Fruit fly (Drosophila melanogaster) ovary, adult (tissue): ENCODE measurements around the gene Cpr97Eb.

Experiments used
- CG17801 ChIP-seq: fragments of 200-800 bp; optimal IDR thresholded peaks from 2 replicates; lab custom pipeline; 2019; ENCODE audit warnings: missing biosample characterization, mild to moderate bottlenecking, missing genetic modification characterization, moderate library complexity; ENCODE audit not compliant: partially characterized antibody

Gene Cpr97Eb

DNA sequence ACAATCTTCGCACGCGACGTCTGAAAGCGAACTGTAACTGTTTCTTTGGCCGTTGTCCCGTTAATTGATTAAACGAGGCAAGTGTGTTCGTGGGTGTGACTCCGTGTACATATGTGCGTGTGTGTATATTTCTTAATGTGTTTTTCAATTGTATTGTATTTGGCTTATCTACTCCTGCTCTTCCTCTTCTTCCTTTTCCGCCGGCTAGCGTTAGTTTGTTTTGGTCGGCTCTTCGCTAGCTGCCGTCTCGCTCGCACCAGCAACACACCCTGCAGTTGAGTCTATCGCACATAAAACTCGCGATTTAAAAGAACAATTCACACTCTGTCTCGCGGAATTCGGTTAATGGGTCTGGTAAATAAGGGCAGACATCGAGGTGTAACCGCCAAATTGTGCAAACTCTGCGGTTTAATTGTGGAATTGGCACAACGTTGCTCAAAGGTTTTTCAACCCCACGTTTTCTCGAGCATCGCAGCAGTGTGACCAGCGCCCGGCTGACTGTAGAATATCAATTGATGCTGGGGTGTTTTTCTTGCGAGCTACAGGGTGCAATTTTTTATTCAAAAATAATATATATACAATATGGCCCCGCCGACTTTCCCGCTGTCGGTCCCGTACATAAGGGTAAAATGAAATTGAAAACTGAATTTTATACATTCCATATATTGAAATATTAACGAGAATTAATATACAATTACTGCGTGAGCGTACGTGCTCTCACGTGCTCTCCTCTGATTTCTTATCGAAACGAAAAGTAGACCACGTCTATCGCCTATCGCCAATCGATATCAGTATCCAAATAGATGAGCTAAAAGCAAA lies 21.1 kb upstream of the Cpr97Eb start, which contains the start of the genes gb and CG5815:
Gene gb, minus strand, starts transcription at position 487 of the 819 bp plus-strand sequence.
Gene CG5815, plus strand, starts transcription at position 783 of the 819 bp plus-strand sequence.
- TF ChIP-seq CG17801 = peak; percentile 93

DNA sequence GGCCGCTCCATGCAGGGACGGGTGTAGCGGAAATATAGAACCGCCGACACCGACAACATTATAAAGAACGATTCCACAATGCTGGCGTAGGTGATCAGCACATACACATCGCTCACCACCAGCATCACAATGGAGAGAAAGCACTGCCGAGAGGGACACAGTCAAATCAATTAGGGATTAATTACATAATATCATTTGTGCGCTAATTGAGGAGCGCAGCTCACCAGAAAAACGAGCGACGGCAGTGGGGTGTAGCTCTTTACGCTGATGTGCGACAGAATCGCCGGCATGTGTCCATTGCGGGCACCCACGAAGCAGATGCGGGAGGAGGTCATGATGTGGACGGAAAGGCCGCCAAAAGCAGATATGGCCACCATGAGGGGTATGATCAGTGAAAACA lies 18.5 kb upstream of the Cpr97Eb start:
- no peak for TF ChIP-seq CG17801

DNA sequence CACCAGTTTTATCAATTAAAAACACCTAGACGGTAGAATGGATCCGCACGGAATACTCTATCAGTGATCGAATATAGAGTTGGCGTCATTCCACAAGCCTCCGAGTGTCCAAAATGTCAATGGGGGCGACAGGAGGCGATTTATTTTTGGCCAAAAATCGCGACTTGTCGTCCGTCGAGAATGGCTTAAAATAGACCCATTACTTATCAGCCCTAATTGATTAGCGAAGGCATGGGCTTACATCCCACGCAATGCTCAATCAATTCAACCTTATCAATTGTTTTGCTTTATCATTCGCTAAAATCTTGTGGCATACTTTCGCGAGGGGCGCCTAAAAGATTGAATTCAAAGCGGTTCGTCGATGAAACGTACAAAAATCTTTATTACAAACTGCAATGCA lies 17.2 kb upstream of the Cpr97Eb start:
- TF ChIP-seq CG17801 = no peak

DNA sequence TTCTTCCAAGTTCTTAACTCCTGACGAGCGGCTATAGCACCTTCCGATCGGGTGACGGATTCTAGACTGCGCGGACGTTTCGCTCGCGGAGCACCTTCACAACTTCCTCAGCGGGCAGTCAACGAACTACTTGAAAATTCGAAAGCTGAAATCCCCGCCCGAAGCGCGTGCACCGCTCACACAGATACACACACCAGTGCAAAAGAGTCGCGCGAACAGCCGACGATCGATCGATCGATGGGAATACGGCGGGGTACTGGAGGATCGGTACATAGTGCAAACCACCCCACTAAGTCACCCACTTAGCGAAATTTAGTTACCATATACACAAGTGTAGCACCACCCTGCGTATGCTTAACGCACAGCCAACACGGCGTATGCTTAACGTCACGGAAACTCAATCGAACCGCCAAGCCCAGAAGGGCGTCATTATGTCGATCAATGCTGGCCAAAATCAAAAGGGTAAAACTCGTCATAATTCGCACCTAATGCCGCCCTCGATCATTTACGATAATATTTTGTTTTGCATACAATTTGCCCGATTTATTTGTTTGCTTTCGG lies 15.3 kb upstream of the Cpr97Eb start, which contains the start of gene CAH9:
Gene CAH9, minus strand, starts transcription at position 51 of the 561 bp plus-strand sequence.
- no peak for TF ChIP-seq CG17801

DNA sequence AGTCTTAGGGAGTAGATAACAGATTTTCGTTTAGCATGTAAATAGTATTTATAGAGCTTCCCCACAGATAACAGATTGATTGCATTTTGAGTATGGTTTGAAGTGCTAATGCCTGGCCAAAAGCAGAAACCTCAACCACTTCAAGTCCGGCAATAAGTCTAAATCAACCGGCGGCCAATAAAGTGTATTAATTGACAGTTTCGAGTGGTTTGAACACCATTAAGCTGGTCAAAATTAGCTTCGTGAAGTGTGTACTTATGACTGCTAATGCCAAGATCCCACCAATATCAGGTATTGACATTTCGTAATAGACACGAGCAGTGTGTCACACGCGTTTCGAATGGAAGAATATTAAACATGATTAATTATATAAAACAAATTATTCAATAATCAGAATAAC lies 14.5 kb upstream of the Cpr97Eb start:
- TF ChIP-seq CG17801 = no peak

DNA sequence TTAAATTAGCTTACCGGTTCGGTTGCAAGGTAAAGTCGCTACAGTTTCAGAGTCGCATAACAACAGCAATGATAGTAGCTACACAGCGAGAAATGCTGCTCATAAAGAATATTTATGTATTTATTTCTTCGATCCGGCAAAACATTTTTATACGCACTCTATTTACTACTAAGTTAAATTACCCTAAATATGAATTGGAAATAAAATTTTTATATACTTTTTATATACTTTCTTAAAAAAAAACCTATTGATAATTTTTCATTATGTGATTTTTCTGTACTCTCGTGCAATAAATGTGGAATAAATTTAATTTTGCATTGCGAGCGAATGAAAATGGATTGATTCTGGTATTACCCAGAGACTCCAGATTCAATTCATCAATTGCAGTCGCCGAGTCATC lies 10.0 kb upstream of the Cpr97Eb start, which contains the start of gene Jhbp11:
Gene Jhbp11, plus strand, starts transcription at position 301 of the 400 bp plus-strand sequence.
- TF ChIP-seq CG17801 = no peak

DNA sequence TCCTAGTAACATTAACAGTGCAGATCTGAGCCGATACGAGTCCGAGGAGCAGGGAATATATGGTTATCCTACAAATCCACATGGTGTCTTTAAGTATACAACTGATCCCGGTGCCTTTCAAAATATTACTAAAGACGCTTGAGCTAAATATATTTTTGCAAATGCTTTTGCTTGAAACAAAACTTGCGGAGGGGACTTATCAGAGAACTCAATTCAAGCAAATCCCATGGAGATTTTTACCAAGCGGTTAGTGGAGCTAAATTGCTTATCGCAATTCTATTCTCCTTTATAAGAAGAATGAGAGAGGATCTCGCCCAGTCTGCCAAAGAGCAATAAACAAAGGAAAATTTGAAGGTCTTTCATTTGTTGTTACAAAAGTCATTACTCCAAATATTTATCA lies 8.6 kb upstream of the Cpr97Eb start, which contains the start of gene eater:
Gene eater, minus strand, starts transcription at position 101 of the 400 bp plus-strand sequence.
- TF ChIP-seq CG17801 = no peak

DNA sequence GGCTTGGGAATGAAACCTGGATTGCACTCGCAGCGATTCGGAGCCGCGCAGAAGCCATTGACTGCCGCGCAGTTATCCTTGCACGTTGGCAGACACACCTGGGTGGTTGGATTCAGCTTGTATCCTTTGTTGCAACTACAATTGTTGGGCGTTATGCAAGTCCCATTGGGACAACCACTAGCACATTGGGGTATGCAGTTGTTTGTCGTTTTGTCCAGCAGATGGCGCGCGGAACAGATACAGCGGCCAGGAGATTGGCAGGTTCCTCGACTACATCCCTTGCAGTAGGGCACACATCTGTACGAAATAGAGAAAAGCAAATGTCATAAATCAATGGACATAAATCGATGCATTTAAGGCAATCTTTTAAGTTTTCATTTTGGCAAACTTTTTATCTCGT lies 7.7 kb upstream of the Cpr97Eb start:
- TF ChIP-seq CG17801 = no peak

DNA sequence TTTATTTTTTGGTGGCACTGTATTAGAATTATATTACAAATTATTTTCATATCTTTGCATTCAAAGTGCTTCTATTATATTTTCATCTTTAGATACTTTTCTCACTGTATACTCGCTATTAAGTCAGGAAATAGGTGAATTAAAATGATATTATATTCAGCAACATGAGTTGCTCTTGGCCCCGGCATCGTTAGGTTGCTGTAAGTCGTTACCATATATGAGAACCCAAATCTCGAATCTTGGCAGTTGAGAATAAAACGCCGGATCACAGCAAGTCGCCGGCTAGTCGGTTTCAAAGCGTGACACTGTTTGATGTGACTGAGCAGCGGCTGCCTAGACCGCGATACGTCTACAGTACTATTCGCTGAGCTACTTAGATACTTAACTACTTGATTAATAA lies 3.3 kb upstream of the Cpr97Eb start, which contains the start of gene CG14259:
Gene CG14259, plus strand, starts transcription at position 301 of the 400 bp plus-strand sequence.
- no peak for TF ChIP-seq CG17801

DNA sequence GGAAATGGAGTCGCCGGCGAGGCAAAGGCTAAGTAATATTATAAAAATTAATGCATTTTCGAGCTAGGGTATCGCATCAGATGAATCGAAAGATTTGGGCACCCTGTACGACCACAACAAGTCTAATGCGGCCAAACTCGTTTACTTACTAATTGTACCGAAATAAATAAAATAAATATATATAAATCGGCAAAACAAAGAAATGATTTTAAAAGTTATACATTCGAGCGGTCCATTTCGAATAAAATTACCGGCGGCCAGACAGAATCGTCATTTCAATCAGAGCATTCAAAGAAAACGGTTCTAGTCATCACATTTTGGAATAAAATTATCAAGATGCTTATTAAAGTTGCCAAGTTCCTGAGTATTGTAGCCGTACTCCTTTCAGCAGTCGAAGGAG lies 1.9 kb upstream of the Cpr97Eb start, which contains the start of gene CG14258:
Gene CG14258, plus strand, starts transcription at position 301 of the 400 bp plus-strand sequence.
- no peak for TF ChIP-seq CG17801

DNA sequence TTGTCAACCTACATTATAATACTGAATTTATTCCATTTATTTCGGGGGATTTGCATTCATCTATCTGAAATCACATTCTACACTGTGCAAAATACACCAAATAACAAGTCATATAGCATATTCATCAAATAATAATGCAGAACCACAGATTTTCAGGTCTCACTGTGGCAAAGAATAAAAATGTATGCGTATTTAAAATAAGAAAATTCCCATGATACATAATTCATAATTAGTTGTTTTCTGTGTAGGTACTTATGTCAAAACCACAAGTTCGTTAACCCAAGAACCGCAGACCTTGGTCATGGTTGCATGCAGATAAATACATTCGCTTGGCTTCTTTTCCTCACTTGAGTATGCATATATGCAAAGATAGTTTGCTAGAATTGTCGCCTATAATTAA lies 1.3 kb upstream of the Cpr97Eb start:
- no peak for TF ChIP-seq CG17801

DNA sequence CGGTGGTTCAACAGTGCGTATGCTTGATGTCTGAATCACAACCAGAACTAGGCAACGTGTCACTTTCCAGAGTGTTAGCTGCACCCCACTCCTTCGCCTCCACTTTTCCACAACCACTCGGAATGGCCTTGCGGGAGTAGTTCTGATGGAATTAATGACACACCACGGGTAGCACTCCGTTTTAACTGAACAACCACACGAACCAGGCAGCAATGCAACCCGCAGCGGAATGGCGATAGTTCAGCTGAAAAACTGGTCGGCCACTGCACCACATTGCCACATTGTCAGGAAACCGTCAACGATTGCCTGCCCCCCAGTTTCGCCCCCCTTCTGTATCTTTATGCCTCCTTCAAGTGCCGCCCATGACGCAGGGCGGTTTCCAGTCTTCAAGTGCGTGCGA lies 3.4 kb downstream of the Cpr97Eb start, which contains the start of gene Cpr97Ea:
Gene Cpr97Ea, minus strand, starts transcription at position 230 of the 400 bp plus-strand sequence.
- no peak for TF ChIP-seq CG17801

DNA sequence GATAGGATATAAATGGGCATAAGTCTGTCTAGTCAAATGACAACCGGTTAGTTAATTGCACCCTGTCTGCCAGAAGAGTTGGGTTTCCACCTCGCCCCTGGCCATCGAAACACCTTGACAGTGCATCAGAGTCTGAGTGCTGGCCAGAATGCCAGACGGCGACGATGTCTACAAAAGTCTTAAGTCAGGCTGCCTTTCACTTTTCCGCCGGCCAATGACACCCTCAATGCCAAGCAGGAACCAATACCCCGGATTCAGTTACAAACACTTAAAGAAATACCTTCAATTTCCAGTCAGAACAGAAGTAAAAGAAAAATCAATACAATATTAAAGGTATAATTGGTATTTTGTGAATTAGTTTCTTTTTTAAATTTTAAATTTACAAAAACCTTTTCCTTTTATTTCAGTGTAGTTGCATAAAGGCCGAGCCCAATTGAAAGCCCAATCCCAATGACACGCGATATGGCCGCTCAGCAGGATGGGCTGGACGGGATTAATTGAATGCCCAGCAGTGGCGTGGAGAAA lies 6.3 kb downstream of the Cpr97Eb start:
- TF ChIP-seq CG17801 = no peak

DNA sequence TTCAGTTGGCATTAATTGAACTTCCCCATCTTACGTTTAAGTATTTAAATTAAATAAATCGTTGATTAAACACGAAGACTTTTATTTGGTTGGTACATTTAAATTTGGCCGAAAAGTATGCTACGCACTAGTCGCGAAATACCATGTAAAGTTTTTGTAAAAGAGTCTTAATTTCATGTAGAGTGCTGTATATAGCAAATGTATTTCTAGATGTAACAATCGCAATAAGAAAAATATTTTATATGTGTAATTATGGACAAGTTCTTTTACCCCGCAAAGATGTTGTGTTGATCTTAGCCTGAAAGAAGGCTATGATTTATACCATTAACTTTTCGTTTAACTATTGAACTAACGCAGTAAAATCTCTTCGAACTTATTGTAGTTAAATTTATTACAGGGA lies 8.2 kb downstream of the Cpr97Eb start:
- TF ChIP-seq CG17801 = no peak

DNA sequence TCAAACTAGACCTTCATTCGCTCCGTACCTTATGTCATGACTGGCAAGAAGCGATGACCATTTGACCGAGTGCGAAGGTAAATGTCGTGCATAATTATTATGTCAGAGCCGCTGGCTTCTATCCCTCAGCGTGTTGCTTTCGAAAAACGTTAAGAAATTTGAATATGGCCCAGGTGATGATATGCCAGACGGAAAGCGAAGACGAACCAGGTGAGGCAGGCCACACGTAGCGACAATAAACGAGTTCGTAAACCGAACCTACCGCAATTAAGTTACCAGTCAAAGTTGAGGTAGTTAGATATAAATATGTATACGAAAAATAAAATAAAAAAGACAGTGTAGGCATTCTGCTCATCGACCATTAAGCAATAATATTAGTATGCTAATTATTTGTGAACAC lies 14.3 kb downstream of the Cpr97Eb start:
- TF ChIP-seq CG17801 = no peak

DNA sequence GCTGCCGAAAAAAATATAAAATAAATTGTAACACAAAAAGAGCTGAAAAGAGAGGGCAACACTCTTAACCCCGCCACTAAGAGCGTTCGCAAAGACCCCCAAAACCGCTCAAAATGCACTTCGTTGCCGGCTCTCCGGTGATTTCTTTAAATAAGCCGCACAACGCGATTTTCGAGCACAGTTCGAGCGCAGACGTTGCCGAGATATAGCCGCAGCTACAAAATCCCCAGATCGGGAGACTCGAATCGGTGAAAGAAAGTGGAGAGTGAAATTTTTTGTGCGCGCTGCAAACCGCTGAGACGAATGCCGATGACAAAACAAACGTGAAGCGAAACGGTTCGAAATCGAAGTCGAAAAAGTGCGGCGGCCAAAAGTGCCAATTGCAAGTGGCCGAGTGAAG lies 15.2 kb downstream of the Cpr97Eb start, which contains the start of gene CG14257:
Gene CG14257, plus strand, starts transcription at position 177 of the 400 bp plus-strand sequence.
- no peak for TF ChIP-seq CG17801

DNA sequence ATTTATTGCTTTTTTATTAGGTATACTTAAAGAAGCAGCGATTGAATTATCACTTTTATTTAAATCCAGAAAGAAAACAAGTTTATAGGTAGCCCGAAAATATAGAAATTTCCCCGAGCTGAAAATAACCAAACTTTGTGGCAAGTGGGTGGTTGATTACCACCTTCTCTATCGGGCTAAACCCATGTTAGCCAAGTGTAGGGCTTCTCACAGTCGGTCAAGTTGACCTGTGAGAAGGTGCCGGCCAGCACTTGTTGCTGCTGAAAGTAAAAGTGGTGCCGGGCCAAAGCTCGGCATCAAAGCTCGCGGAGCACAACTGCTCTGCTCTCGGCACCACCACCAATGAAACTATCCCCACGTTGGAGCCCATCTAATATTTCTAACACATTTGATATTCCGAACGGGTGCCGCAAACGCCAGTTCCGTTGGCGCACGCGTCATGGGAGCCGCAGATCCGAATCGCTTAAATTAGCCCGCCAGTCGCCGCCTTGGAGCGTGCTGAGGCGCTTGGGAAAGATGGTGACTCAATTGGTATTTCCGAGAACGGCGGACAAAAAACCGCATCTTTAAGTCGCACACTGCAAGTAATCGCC lies 19.9 kb downstream of the Cpr97Eb start:
- no peak for TF ChIP-seq CG17801
